Worm (Caenorhabditis elegans) whole organism, L1 larva: Measurements from ENCODE around the gene mlc-2.

Experiments used
- C04F5.9 ChIP-seq: sonication (generic microtip); optimal IDR thresholded peaks from 2 replicates; lab custom pipeline; 2016; ENCODE audit warnings: missing genetic modification characterization, missing compliant biosample characterization
- C16A3.4 ChIP-seq: fragments of 150-350 bp; optimal IDR thresholded peaks from 2 replicates; lab custom pipeline; 2014; ENCODE audit warnings: missing biosample characterization, missing genetic modification characterization
- C34B4.2 ChIP-seq: sonication (generic microtip); optimal IDR thresholded peaks from 2 replicates; lab custom pipeline; 2017; ENCODE audit warnings: mild to moderate bottlenecking, missing genetic modification characterization, missing compliant biosample characterization
- alr-1 ChIP-seq: fragments of 200-800 bp; sonication (Bioruptor generic); optimal IDR thresholded peaks from 2 replicates; lab custom pipeline; 2018; ENCODE audit warnings: borderline replicate concordance, mild to moderate bottlenecking, missing genetic modification characterization, missing compliant biosample characterization
- blmp-1 ChIP-seq: fragments of 150-350 bp; optimal IDR thresholded peaks from 2 replicates; lab custom pipeline; 2014; ENCODE audit warnings: missing biosample characterization, missing genetic modification characterization
- ces-1 ChIP-seq: fragments of 150-350 bp; optimal IDR thresholded peaks from 2 replicates; lab custom pipeline; 2014; ENCODE audit warnings: missing biosample characterization, missing genetic modification reagents, missing genetic modification characterization
- dsc-1 ChIP-seq: sonication (generic microtip); optimal IDR thresholded peaks from 2 replicates; lab custom pipeline; 2016; ENCODE audit warnings: mild to moderate bottlenecking, missing genetic modification characterization, missing compliant biosample characterization
- efl-1 ChIP-seq, 4 experiments: fragments of 150-350 bp; optimal IDR thresholded peaks in 3 of 4; peaks in 1 of 4; 1 replicate in 1 of 4; 2 replicates in 3 of 4; lab custom pipeline; 2014; ENCODE audit warnings: missing biosample characterization in 2 of 4, missing genetic modification characterization in 2 of 4, missing genetic modification reagents in 2 of 4
- efl-3 ChIP-seq: fragments of 200-800 bp; sonication (Bioruptor generic); optimal IDR thresholded peaks from 2 replicates; lab custom pipeline; 2018; ENCODE audit warnings: mild to moderate bottlenecking, missing genetic modification characterization, missing compliant biosample characterization
- elt-3 ChIP-seq, 6 experiments: fragments of 150-350 bp in 1 of 6; sonication (generic microtip); optimal IDR thresholded peaks; 2 replicates each; lab custom pipeline; 2017 to 2018; ENCODE audit warnings: missing biosample characterization in 6 of 6, missing genetic modification characterization in 6 of 6, inconsistent platforms in 1 of 6
- fkh-10 ChIP-seq: sonication (generic microtip); optimal IDR thresholded peaks from 2 replicates; lab custom pipeline; 2017; ENCODE audit warnings: missing biosample characterization, missing genetic modification reagents, missing genetic modification characterization
- fkh-8 ChIP-seq: sonication (generic microtip); optimal IDR thresholded peaks from 2 replicates; lab custom pipeline; 2016; ENCODE audit warnings: mild to moderate bottlenecking, missing genetic modification characterization, missing compliant biosample characterization
- grh-1 ChIP-seq: fragments of 200-800 bp; sonication (Bioruptor generic); IDR thresholded peaks from 2 replicates; pipeline ENCODE4 v1.3.6; 2022; ENCODE audit warnings: missing genetic modification reagents, missing genetic modification characterization, missing compliant biosample characterization
- hpl-2 ChIP-seq: fragments of 150-350 bp; optimal IDR thresholded peaks from 2 replicates; lab custom pipeline; 2014; ENCODE audit warnings: missing biosample characterization, missing genetic modification reagents, missing genetic modification characterization
- irx-1 ChIP-seq: sonication (generic microtip); optimal IDR thresholded peaks from 2 replicates; lab custom pipeline; 2016; ENCODE audit warnings: missing genetic modification characterization, missing compliant biosample characterization
- lin-13 ChIP-seq: fragments of 150-350 bp; optimal IDR thresholded peaks from 2 replicates; lab custom pipeline; 2014; ENCODE audit warnings: missing biosample characterization, missing genetic modification reagents, missing genetic modification characterization
- lin-14 ChIP-seq: fragments of 200-800 bp; sonication (Bioruptor generic); optimal IDR thresholded peaks from 2 replicates; lab custom pipeline; 2018; ENCODE audit warnings: mild to moderate bottlenecking, missing genetic modification characterization, moderate library complexity, missing compliant biosample characterization
- lin-35 ChIP-seq, 2 experiments: fragments of 150-350 bp; optimal IDR thresholded peaks; 2 replicates each; lab custom pipeline; 2014; ENCODE audit warnings: missing biosample characterization in 2 of 2, missing genetic modification characterization in 2 of 2, missing genetic modification reagents in 2 of 2
- lir-3 ChIP-seq: sonication (generic microtip); optimal IDR thresholded peaks from 2 replicates; lab custom pipeline; 2016; ENCODE audit warnings: mild to moderate bottlenecking, missing genetic modification characterization, moderate library complexity, missing compliant biosample characterization; ENCODE audit not compliant: poor library complexity
- lsy-2 ChIP-seq, 2 experiments: fragments of 150-350 bp; optimal IDR thresholded peaks; 2 replicates each; lab custom pipeline; 2014; ENCODE audit warnings: missing biosample characterization in 2 of 2, missing genetic modification characterization in 2 of 2
- mab-9 ChIP-seq: fragments of 200-800 bp; sonication (Bioruptor generic); IDR thresholded peaks from 2 replicates; pipeline ENCODE4 v1.3.6; 2022; ENCODE audit warnings: missing genetic modification reagents, missing genetic modification characterization, missing compliant biosample characterization
- mdl-1 ChIP-seq, 2 experiments: fragments of 150-350 bp; optimal IDR thresholded peaks; 2 replicates each; lab custom pipeline; 2014 to 2017; ENCODE audit warnings: missing biosample characterization in 2 of 2, missing genetic modification characterization in 2 of 2, inconsistent platforms in 1 of 2
- mep-1 ChIP-seq: fragments of 150-350 bp; optimal IDR thresholded peaks from 2 replicates; lab custom pipeline; 2014; ENCODE audit warnings: missing biosample characterization, missing genetic modification characterization
- nhr-19 ChIP-seq: fragments of 200-800 bp; sonication (Bioruptor generic); conservative IDR thresholded peaks from 2 replicates; pipeline ENCODE4 v1.3.6; 2022; ENCODE audit warnings: missing genetic modification characterization, missing compliant biosample characterization
- nhr-20 ChIP-seq: sonication (generic microtip); optimal IDR thresholded peaks from 2 replicates; lab custom pipeline; 2016; ENCODE audit warnings: mild to moderate bottlenecking, missing genetic modification characterization, missing compliant biosample characterization
- nhr-47 ChIP-seq: sonication (generic microtip); optimal IDR thresholded peaks from 2 replicates; lab custom pipeline; 2016; ENCODE audit warnings: mild to moderate bottlenecking, missing genetic modification characterization, moderate library complexity, missing compliant biosample characterization
- nhr-71 ChIP-seq: sonication (generic microtip); optimal IDR thresholded peaks from 2 replicates; lab custom pipeline; 2016; ENCODE audit warnings: mild to moderate bottlenecking, missing genetic modification characterization, moderate library complexity, missing compliant biosample characterization
- nhr-85 ChIP-seq: sonication (generic microtip); peaks from one replicate; lab custom pipeline; 2016; ENCODE audit warnings: missing genetic modification characterization, inconsistent platforms, missing compliant biosample characterization
- nhr-90 ChIP-seq: sonication (generic microtip); optimal IDR thresholded peaks from 2 replicates; lab custom pipeline; 2016; ENCODE audit warnings: mild to moderate bottlenecking, missing genetic modification characterization, missing compliant biosample characterization; ENCODE audit not compliant: poor library complexity
- pag-3 ChIP-seq: sonication (generic microtip); optimal IDR thresholded peaks from 2 replicates; lab custom pipeline; 2017; ENCODE audit warnings: missing genetic modification characterization, mild to moderate bottlenecking, missing compliant biosample characterization, antibody characterized with exemption, borderline replicate concordance; ENCODE audit not compliant: insufficient read depth
- pqm-1 ChIP-seq: sonication (generic microtip); optimal IDR thresholded peaks from 3 replicates; lab custom pipeline; 2017; ENCODE audit warnings: missing biosample characterization, missing genetic modification characterization
- snpc-4 ChIP-seq: fragments of 150-350 bp; optimal IDR thresholded peaks from 2 replicates; lab custom pipeline; 2014; ENCODE audit warnings: missing biosample characterization, missing genetic modification characterization
- snu-23 ChIP-seq: sonication (generic microtip); optimal IDR thresholded peaks from 2 replicates; lab custom pipeline; 2016; ENCODE audit warnings: missing genetic modification characterization, missing compliant biosample characterization
- sup-37 ChIP-seq: fragments of 200-800 bp; sonication (Bioruptor generic); optimal IDR thresholded peaks from 2 replicates; lab custom pipeline; 2018; ENCODE audit warnings: mild to moderate bottlenecking, missing genetic modification characterization, missing compliant biosample characterization
- tbx-2 ChIP-seq: sonication (generic microtip); optimal IDR thresholded peaks from 2 replicates; lab custom pipeline; 2016; ENCODE audit warnings: missing genetic modification characterization, missing compliant biosample characterization
- unc-130 ChIP-seq: fragments of 150-350 bp; optimal IDR thresholded peaks from 2 replicates; lab custom pipeline; 2017; ENCODE audit warnings: missing biosample characterization, missing genetic modification characterization, inconsistent platforms
- unc-30 ChIP-seq: sonication (generic microtip); optimal IDR thresholded peaks from 2 replicates; lab custom pipeline; 2017; ENCODE audit warnings: missing biosample characterization, missing genetic modification characterization
- vab-15 ChIP-seq: sonication (generic microtip); optimal IDR thresholded peaks from 2 replicates; lab custom pipeline; 2017; ENCODE audit warnings: missing genotype, mild to moderate bottlenecking, missing genetic modification characterization, missing compliant biosample characterization

The mlc-2 gene

DNA sequence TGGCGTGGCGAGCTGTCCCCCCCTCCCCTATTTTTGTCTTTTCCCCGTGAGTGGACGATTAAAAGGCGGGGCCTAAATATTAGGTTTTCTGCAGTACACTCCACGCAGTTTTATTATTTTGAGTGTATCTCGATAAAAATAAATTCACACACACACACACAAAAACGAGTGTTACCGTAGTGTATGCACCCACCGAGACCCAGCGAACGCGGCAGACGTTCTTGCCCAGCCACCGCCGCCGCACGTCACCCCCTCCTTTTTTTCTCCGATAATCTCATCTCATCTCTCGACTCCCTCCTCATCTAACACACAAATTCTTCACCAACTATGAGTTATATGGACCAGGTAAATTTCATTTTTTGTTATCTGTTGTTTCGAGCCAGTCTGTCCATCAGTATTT is 22.2 kb downstream of the mlc-2 start, which contains the start of gene fubl-3 (continued):
- TF ChIP-seq vab-15 (no peak), lsy-2 (tag; optimal IDR thresholded peaks at IDR 0.05; lab: Kevin White, UChicago) (peak; percentile 86 to 96), efl-1 (optimal IDR thresholded peaks at IDR 0.05; lab: Kevin White, UChicago) (peak in 1 of 2 experiments; percentile 25), efl-1 (GFP tag; optimal IDR thresholded peaks at IDR 0.05 in 1 of 2; lab: Kevin White, UChicago) (peak in 1 of 2 experiments; percentile 75), snu-23 (peak; percentile 45), mdl-1 (tag; optimal IDR thresholded peaks at IDR 0.05; lab: Kevin White, UChicago) (peak in 1 of 2 experiments; percentile 5), mab-9 (GFP tag; lab: Robert Waterston, UW) (no peak), nhr-47 (peak; percentile 43), alr-1 (tag; lab: Kevin White, UChicago) (no peak)

DNA sequence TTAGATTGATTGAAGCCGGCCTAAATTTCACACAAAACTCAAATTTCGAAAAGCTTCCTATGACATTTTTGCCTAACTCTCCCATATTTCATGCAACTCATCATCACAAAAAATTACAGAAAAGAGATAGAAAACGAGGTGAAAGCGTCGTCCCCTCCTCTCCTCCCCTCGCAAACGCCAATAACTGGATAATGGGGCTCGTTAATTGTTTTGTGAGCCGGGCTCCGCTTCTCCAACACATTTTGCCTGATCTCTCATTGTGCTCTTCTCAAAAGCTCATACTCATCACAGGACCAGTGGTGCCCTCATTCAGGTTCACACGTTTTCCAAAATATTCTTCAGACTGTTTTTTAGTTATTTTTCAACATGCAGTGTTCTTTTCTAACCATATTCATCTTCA is 27.6 kb downstream of the mlc-2 start, which contains the start of gene pbo-6:
Gene pbo-6, plus strand, starts transcription at position 240 of the 400 bp plus-strand sequence.
- TF ChIP-seq unc-30 (tag; lab: Kevin White, UChicago), result no peak
- TF ChIP-seq snpc-4 (tag; lab: Kevin White, UChicago), result no peak
- no peak for TF ChIP-seq C16A3.4 (tag; lab: Kevin White, UChicago)
- TF ChIP-seq fkh-8 (tag; lab: Kevin White, UChicago), result no peak
- no peak for TF ChIP-seq C34B4.2 (tag; lab: Kevin White, UChicago)
- TF ChIP-seq sup-37, result no peak

DNA sequence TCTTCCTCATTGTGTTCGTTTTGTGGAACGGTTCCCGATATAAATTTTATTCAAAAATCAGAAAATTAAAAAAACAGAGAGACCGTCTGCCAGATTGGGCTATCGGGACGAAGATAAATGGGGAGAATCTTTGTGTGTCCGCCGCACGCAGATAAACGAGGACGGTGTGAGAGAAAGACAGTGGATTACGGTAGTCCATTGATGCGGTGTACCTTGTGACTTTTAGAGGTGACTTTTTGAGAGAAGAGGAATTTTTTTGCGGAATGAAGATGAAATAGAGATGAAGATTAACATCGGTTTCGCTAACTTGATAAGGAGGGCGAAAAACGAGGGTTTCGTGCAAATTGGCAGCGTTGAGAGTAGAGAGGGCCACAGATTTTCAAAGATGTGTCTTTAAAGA is 28.6 kb downstream of the mlc-2 start:
- TF ChIP-seq nhr-90, result peak; percentile 68
- TF ChIP-seq lin-35 (GFP tag; optimal IDR thresholded peaks at IDR 0.05; lab: Kevin White, UChicago), result peak in 1 of 2 experiments; percentile 41
- peak; percentile 25 for TF ChIP-seq unc-130
- peak; percentile 45 for TF ChIP-seq nhr-47
- TF ChIP-seq mep-1 (tag; lab: Kevin White, UChicago), result peak; percentile 47
- TF ChIP-seq pqm-1 (tag; lab: Kevin White, UChicago), result no peak
- TF ChIP-seq nhr-19 (GFP tag; lab: Robert Waterston, UW), result peak; percentile 48
- TF ChIP-seq ces-1, result no peak
- TF ChIP-seq efl-3 (GFP tag; lab: Kevin White, UChicago), result peak; percentile 10
- TF ChIP-seq fkh-10 (GFP tag; lab: Kevin White, UChicago), result no peak
- no peak for TF ChIP-seq dsc-1 (tag; lab: Kevin White, UChicago)
- peak; percentile 48 for TF ChIP-seq tbx-2 (tag; lab: Kevin White, UChicago)
- TF ChIP-seq nhr-85 (tag; lab: Kevin White, UChicago), result peak; percentile 96
- TF ChIP-seq lin-14, result peak; percentile 81
- peak; percentile 72 for TF ChIP-seq snu-23
- peak; percentile 70 to 93 for TF ChIP-seq lsy-2 (tag; optimal IDR thresholded peaks at IDR 0.05; lab: Kevin White, UChicago)
- peak; percentile 77 for TF ChIP-seq nhr-71 (tag; lab: Kevin White, UChicago)
- peak; percentile 46; the same call in 1 of the 2 replicates for TF ChIP-seq grh-1 (GFP tag; lab: Robert Waterston, UW)
- peak in 1 of 2 experiments; percentile 65 for TF ChIP-seq mdl-1 (tag; optimal IDR thresholded peaks at IDR 0.05; lab: Kevin White, UChicago)
- peak; percentile 91 for TF ChIP-seq blmp-1 (tag; lab: Kevin White, UChicago)
- no peak for TF ChIP-seq pag-3 (tag; lab: Kevin White, UChicago)
- TF ChIP-seq C04F5.9 (tag; lab: Kevin White, UChicago), result no peak
- peak; percentile 40 for TF ChIP-seq lin-13
- TF ChIP-seq elt-3 (tag; optimal IDR thresholded peaks at IDR 0.05; lab: Kevin White, UChicago), result peak in 3 of 6 experiments; percentile 26 to 93 (median 59)
- no peak for TF ChIP-seq hpl-2 (GFP tag; lab: Kevin White, UChicago)
- TF ChIP-seq lir-3 (tag; lab: Kevin White, UChicago), result no peak
- TF ChIP-seq irx-1 (tag; lab: Kevin White, UChicago), result peak; percentile 67
- peak; percentile 87 for TF ChIP-seq nhr-20
